Worm (Caenorhabditis elegans) whole organism, L4/young adult: ENCODE results near the gene W06G6.10.
"Not testable (repeated sequence)": the region's sequence is repeated elsewhere in the genome, so short reads cannot be mapped to it uniquely, and the experiment has no call there.

ENCODE experiments used
- W03F9.2 ChIP-seq: fragments of 150-350 bp; optimal IDR thresholded peaks from 2 replicates; lab custom pipeline; 2014; ENCODE audit warnings: missing biosample characterization, missing genetic modification characterization
- dao-5 ChIP-seq: sonication (generic microtip); optimal IDR thresholded peaks from 2 replicates; lab custom pipeline; 2016; ENCODE audit warnings: missing genotype, missing genetic modification characterization, moderate library complexity, missing compliant biosample characterization
- him-1 ChIP-seq: sonication (generic microtip); optimal IDR thresholded peaks from 2 replicates; lab custom pipeline; 2016; ENCODE audit warnings: missing genotype, missing genetic modification reagents, missing genetic modification characterization, missing compliant biosample characterization

The W06G6.10 gene

ce11 chrV:16671190-16671589 lies 24.2 kb upstream of the W06G6.10 start, which contains the start of gene str-61:
Gene str-61 (minus strand): TSS chrV:16671290.
- TF ChIP-seq W03F9.2 (no peak), him-1 (no peak), dao-5 (tag; lab: Kevin White, UChicago) (no peak)

DNA sequence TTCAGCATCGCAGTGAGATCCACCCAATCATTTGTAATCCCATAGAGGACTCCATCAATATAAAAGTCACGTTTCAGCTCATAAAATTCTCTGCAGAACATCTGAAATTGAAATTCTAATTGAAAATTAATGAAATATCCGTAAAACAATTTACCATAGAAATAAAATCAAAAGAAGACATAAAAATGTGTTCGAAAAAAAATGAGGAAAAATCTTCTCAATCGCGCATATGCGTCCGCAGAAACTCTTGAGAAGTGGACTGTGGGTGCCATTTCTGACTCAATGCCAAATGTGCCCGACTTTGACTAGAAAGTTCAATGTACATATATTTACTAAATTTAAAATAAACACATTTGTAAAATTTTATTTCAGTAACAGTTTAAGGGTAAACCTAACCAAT lies 21.5 kb upstream of the W06G6.10 start, which contains the start of gene F14F8.9:
Gene F14F8.9 (minus strand): TSS at position 101 of the 400 bp plus-strand sequence.
- TF ChIP-seq dao-5 (tag; lab: Kevin White, UChicago), result no peak
- no peak for TF ChIP-seq W03F9.2
- no peak for TF ChIP-seq him-1

DNA sequence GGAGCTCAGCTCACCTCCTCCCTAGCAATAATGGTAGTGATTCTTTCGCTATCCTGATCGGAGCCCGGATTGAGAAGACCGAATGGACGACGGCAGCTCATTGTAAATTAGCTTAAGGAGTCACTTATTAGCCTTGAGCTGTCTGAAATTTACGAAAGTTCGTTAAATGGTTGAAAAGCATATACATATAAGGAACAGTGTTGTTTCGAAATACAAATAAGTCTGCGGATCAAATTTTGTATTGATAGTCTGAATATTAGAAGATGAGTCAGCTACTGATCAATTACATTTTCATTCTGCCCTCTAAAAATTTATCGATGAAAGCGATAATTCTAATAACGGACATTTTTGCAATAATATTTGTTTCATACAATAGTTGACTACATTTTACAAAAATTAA lies 19.7 kb upstream of the W06G6.10 start, which contains the start of gene F14F8.14:
Gene F14F8.14 (minus strand): TSS at position 101 of the 400 bp plus-strand sequence.
- TF ChIP-seq W03F9.2 (no peak), him-1 (no peak), dao-5 (tag; lab: Kevin White, UChicago) (no peak)

- not testable (repeated sequence) for TF ChIP-seq dao-5 (tag; lab: Kevin White, UChicago); him-1; W03F9.2
Measured at ce11 chrV:16660816-16661215, 13.8 kb upstream of the W06G6.10 start, which contains the start of gene Y70C5B.2. Gene Y70C5B.2 (minus strand): TSS chrV:16660916.

DNA sequence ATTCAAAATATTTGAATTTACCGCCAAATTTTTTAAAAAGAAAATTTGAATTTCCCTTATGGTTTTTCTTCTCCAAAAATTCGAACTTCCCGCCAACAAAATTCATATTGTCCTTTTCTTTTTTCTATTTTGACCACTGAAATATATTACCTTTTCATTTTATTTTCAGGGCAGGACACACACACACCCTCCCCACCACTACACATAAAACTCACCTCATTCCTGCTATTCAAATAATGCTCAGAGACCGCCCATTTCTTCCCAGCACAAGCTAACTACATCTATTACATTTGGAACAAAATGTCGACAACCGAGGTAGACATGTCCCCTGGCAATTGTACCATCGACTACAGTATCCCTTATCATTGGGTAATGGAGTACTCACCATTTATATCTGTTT lies 7.2 kb upstream of the W06G6.10 start, which contains the start of gene W06G6.15:
Gene W06G6.15 (plus strand): TSS at position 301 of the 400 bp plus-strand sequence.
- TF ChIP-seq dao-5 (tag; lab: Kevin White, UChicago); him-1; W03F9.2: not testable (repeated sequence)

DNA sequence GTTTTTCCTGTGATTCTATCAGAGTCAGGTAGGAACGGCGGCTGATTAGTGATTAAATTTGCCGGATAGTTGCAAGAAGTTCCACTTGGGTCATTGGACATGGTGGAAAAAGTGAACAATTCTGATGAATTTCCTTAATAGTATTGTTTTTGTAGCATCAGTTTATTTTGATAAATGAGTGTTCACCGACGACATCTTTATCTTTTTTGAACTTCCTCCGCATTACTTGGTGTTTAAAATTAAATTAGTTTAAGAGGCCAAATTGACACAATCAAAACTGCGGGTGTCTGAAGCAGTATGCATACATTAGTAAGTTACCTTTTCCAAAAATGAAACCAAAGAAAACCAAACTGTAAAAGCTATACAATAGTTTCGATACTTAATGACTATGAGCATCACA lies 2.2 kb upstream of the W06G6.10 start, which contains the start of gene W06G6.11:
Gene W06G6.11 (minus strand): TSS at position 101 of the 400 bp plus-strand sequence.
- not testable (repeated sequence) for TF ChIP-seq him-1; dao-5 (tag; lab: Kevin White, UChicago); W03F9.2

ce11 chrV:16648317-16649018 lies 1.5 kb upstream of the W06G6.10 start, which contains the start of gene W06G6.20:
Gene W06G6.20 (minus strand): TSS chrV:16648367.
- no peak for TF ChIP-seq W03F9.2
- TF ChIP-seq dao-5 (tag; lab: Kevin White, UChicago), result no peak
- TF ChIP-seq him-1, result no peak

- no peak for TF ChIP-seq dao-5 (tag; lab: Kevin White, UChicago)
- no peak for TF ChIP-seq him-1
- no peak for TF ChIP-seq W03F9.2
Measured at ce11 chrV:16646372-16646771, 621 bp downstream of the W06G6.10 start, which contains the start of gene W06G6.9. Gene W06G6.9 (minus strand): TSS chrV:16646472.

ce11 chrV:16645201-16645940 lies 1.6 kb downstream of the W06G6.10 start, which contains the start of gene W06G6.17:
Gene W06G6.17 (minus strand): TSS chrV:16645251.
- TF ChIP-seq dao-5 (tag; lab: Kevin White, UChicago) (no peak), him-1 (no peak), W03F9.2 (no peak)

DNA sequence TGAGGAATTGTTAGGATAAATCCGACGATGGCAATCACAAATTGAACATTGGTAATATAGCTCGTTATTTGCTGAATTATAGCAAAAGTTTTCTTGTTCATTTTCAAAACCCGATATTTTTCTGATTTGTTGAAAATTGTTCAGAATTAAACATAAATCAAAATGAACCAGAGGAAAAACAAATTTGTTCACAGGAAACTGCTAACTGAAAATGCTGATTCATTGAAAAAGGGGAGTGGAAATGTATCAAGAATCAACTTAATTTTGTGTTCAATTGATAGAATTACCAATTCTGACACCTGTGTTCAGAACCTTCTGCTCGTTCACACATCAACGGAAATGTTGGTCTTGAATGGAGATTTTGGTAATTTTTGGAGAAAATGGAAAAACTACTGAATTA lies 3.4 kb downstream of the W06G6.10 start, which contains the start of gene srw-77:
Gene srw-77 (minus strand): TSS at position 101 of the 400 bp plus-strand sequence.
- TF ChIP-seq dao-5 (tag; lab: Kevin White, UChicago) (no peak), W03F9.2 (no peak), him-1 (no peak)

- TF ChIP-seq him-1 (no peak), dao-5 (tag; lab: Kevin White, UChicago) (no peak), W03F9.2 (no peak)
Measured at ce11 chrV:16640366-16640765, 6.6 kb downstream of the W06G6.10 start.

ce11 chrV:16638204-16638603 lies 8.8 kb downstream of the W06G6.10 start, which contains the start of gene srw-76:
Gene srw-76 (minus strand): TSS chrV:16638304.
- TF ChIP-seq him-1 (no peak), W03F9.2 (no peak), dao-5 (tag; lab: Kevin White, UChicago) (no peak)

DNA sequence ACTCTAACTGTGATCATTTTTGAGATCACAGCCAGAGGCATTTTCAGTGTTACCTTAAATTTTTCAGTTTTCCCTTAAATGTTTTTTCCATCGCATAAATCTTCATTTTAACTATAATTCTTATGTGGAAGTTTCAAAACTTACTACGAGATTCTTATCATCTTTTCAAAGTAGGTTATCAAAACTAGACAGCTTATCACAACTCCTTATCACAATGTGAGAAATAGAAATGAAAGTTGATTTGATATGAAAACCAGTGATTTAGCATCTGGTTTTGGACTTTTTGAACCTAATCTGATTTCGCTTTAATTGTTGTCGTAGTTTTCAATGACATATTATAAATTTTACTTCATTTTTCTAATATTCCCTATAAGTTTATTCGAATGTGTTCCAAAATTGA lies 11.1 kb downstream of the W06G6.10 start, which contains the start of gene mltn-11:
Gene mltn-11 (plus strand): TSS at position 276 of the 400 bp plus-strand sequence.
- TF ChIP-seq him-1 (no peak), dao-5 (tag; lab: Kevin White, UChicago) (no peak), W03F9.2 (no peak)

ce11 chrV:16629600-16629999 lies 17.4 kb downstream of the W06G6.10 start, which contains the start of gene srd-21:
Gene srd-21 (plus strand): TSS chrV:16629900.
- no peak for TF ChIP-seq dao-5 (tag; lab: Kevin White, UChicago)
- TF ChIP-seq him-1, result no peak
- no peak for TF ChIP-seq W03F9.2
